Fruit fly (Drosophila melanogaster) whole organism, embryonic: Measurements from ENCODE around the gene amos.
A peak's percentile ranks its signal among the peaks of the same experiment; 100 is the strongest.

ENCODE experiments used
- B-H1 ChIP-seq: fragments of 200-800 bp; sonication (Bioruptor generic); IDR thresholded peaks from 3 replicates; pipeline ENCODE4 v1.3.6; 2022; ENCODE audit warnings: missing biosample characterization, missing genetic modification characterization
- CG10274 ChIP-seq: fragments of 200-800 bp; sonication (Bioruptor generic); optimal IDR thresholded peaks from 3 replicates; lab custom pipeline; 2017; ENCODE audit warnings: missing biosample characterization, mild to moderate bottlenecking, missing genetic modification characterization
- CG11504 ChIP-seq: fragments of 200-800 bp; sonication (Bioruptor generic); optimal IDR thresholded peaks from 3 replicates; lab custom pipeline; 2019; ENCODE audit warnings: missing biosample characterization, mild to moderate bottlenecking, missing genetic modification characterization, moderate library complexity
- CG12942 ChIP-seq: fragments of 200-800 bp; sonication (Bioruptor generic); optimal IDR thresholded peaks from 3 replicates; lab custom pipeline; 2016; ENCODE audit warnings: missing biosample characterization, missing genetic modification characterization
- CG14710 ChIP-seq: fragments of 200-800 bp; sonication (Bioruptor generic); optimal IDR thresholded peaks from 3 replicates; lab custom pipeline; 2019; ENCODE audit warnings: missing biosample characterization, mild to moderate bottlenecking, missing genetic modification characterization, moderate library complexity
- CG15479 ChIP-seq: fragments of 200-800 bp; sonication (Bioruptor generic); optimal IDR thresholded peaks from 3 replicates; lab custom pipeline; 2019; ENCODE audit warnings: missing biosample characterization, mild to moderate bottlenecking, missing genetic modification characterization, moderate library complexity
- CG1602 ChIP-seq: fragments of 200-800 bp; sonication (Bioruptor generic); optimal IDR thresholded peaks from 3 replicates; lab custom pipeline; 2016; ENCODE audit warnings: missing biosample characterization, missing genetic modification characterization
- CG16779 ChIP-seq: fragments of 200-800 bp; sonication (Bioruptor generic); IDR thresholded peaks from 2 replicates; pipeline ENCODE4 v1.3.6; 2022; ENCODE audit warnings: missing biosample characterization, missing genetic modification characterization
- CG17186 ChIP-seq: fragments of 200-800 bp; sonication (Bioruptor generic); optimal IDR thresholded peaks from 3 replicates; lab custom pipeline; 2017; ENCODE audit warnings: missing biosample characterization, missing genetic modification reagents, missing genetic modification characterization
- CG17328 ChIP-seq: fragments of 200-800 bp; sonication (Bioruptor generic); IDR thresholded peaks from 2 replicates; pipeline ENCODE4 v1.3.6; 2022; ENCODE audit warnings: missing biosample characterization, missing genetic modification characterization
- CG18011 ChIP-seq: fragments of 200-800 bp; sonication (Bioruptor generic); optimal IDR thresholded peaks from 2 replicates; lab custom pipeline; 2017; ENCODE audit warnings: missing biosample characterization, missing genetic modification characterization, mild to moderate bottlenecking, moderate library complexity, missing genotype
- CG18262 ChIP-seq: fragments of 200-800 bp; optimal IDR thresholded peaks from 3 replicates; lab custom pipeline; 2019; ENCODE audit warnings: missing biosample characterization, mild to moderate bottlenecking, missing genetic modification characterization, moderate library complexity
- CG18619 ChIP-seq: fragments of 200-800 bp; sonication (Bioruptor generic); optimal IDR thresholded peaks from 3 replicates; lab custom pipeline; 2017; ENCODE audit warnings: missing biosample characterization, mild to moderate bottlenecking, missing genetic modification characterization
- CG18764 ChIP-seq: fragments of 200-800 bp; sonication (Bioruptor generic); optimal IDR thresholded peaks from 3 replicates; lab custom pipeline; 2016; ENCODE audit warnings: missing biosample characterization, missing genetic modification characterization
- CG31365 ChIP-seq: fragments of 200-800 bp; sonication (Bioruptor generic); optimal IDR thresholded peaks from 2 replicates; lab custom pipeline; 2018; ENCODE audit warnings: missing biosample characterization, mild to moderate bottlenecking, missing genetic modification characterization
- CG32532 ChIP-seq: fragments of 200-800 bp; sonication (Bioruptor generic); IDR thresholded peaks from 2 replicates; pipeline ENCODE4 v1.3.6; 2022; ENCODE audit warnings: missing biosample characterization, missing genetic modification characterization
- CG3281 ChIP-seq: fragments of 200-800 bp; sonication (Bioruptor generic); optimal IDR thresholded peaks from 3 replicates; lab custom pipeline; 2017; ENCODE audit warnings: missing biosample characterization, mild to moderate bottlenecking, missing genetic modification characterization
- CG3726 ChIP-seq: fragments of 200-800 bp; sonication (Bioruptor generic); IDR thresholded peaks from 3 replicates; pipeline ENCODE4, ENCODE4 v1.3.6; 2022; ENCODE audit warnings: missing biosample characterization, missing genetic modification characterization
- CG3995 ChIP-seq: fragments of 200-800 bp; sonication (Bioruptor generic); optimal IDR thresholded peaks from 3 replicates; lab custom pipeline; 2016; ENCODE audit warnings: missing biosample characterization, missing genetic modification characterization
- CG6689 ChIP-seq: fragments of 200-800 bp; sonication (Bioruptor generic); IDR thresholded peaks from 2 replicates; pipeline ENCODE4 v1.3.6; 2022; ENCODE audit warnings: missing biosample characterization, missing genetic modification characterization
- CG7556 ChIP-seq: fragments of 200-800 bp; sonication (Bioruptor generic); optimal IDR thresholded peaks from 2 replicates; lab custom pipeline; 2017; ENCODE audit warnings: missing biosample characterization, mild to moderate bottlenecking, missing genetic modification characterization
- CG9437 ChIP-seq: fragments of 200-800 bp; sonication (Bioruptor generic); optimal IDR thresholded peaks from 2 replicates; lab custom pipeline; 2018; ENCODE audit warnings: missing biosample characterization, mild to moderate bottlenecking, missing genetic modification characterization
- CoRest ChIP-seq: fragments of 200-800 bp; sonication (Bioruptor generic); optimal IDR thresholded peaks from 3 replicates; lab custom pipeline; 2018; ENCODE audit warnings: missing biosample characterization, mild to moderate bottlenecking, missing genetic modification characterization, moderate library complexity
- D19A ChIP-seq: fragments of 200-800 bp; optimal IDR thresholded peaks from 3 replicates; lab custom pipeline; 2019; ENCODE audit warnings: missing biosample characterization, mild to moderate bottlenecking, missing genetic modification characterization, moderate library complexity
- Dbx ChIP-seq: fragments of 200-800 bp; sonication (Bioruptor generic); IDR thresholded peaks from 3 replicates; pipeline ENCODE4 v1.3.6; 2022; ENCODE audit warnings: missing biosample characterization, missing genetic modification characterization
- Dek ChIP-seq: fragments of 200-800 bp; sonication (Bioruptor generic); optimal IDR thresholded peaks from 3 replicates; lab custom pipeline; 2019; ENCODE audit warnings: missing biosample characterization, mild to moderate bottlenecking, missing genetic modification characterization, moderate library complexity
- Hand ChIP-seq: fragments of 200-800 bp; sonication (Bioruptor generic); optimal IDR thresholded peaks from 2 replicates; lab custom pipeline; 2017; ENCODE audit warnings: mild to moderate bottlenecking, missing biosample characterization, missing genetic modification reagents, missing genetic modification characterization
- Hr39 ChIP-seq: fragments of >200 bp; optimal IDR thresholded peaks from 2 replicates; lab custom pipeline; 2017
- Lim3 ChIP-seq: fragments of 200-800 bp; sonication (Bioruptor generic); IDR thresholded peaks from 2 replicates; pipeline ENCODE4 v1.3.6; 2022; ENCODE audit warnings: missing biosample characterization, missing genetic modification characterization
- MTF-1 ChIP-seq: fragments of 200-800 bp; sonication (Bioruptor generic); optimal IDR thresholded peaks from 2 replicates; lab custom pipeline; 2018; ENCODE audit warnings: missing biosample characterization, mild to moderate bottlenecking, missing genetic modification characterization, borderline replicate concordance
- Meics ChIP-seq: fragments of 200-800 bp; sonication (Bioruptor generic); optimal IDR thresholded peaks from 2 replicates; lab custom pipeline; 2017; ENCODE audit warnings: missing biosample characterization, mild to moderate bottlenecking, missing genetic modification characterization
- PHDP ChIP-seq: fragments of 200-800 bp; sonication (Bioruptor generic); optimal IDR thresholded peaks from 3 replicates; lab custom pipeline; 2018; ENCODE audit warnings: missing biosample characterization, mild to moderate bottlenecking, missing genetic modification characterization, moderate library complexity
- Stat92E ChIP-seq, 3 experiments: fragments of >200 bp in 2 of 3; fragments of 200-800 bp in 1 of 3; sonication (Bioruptor generic) in 1 of 3; optimal IDR thresholded peaks; 2 replicates each; lab custom pipeline; 2017 to 2019; ENCODE audit warnings: missing biosample characterization in 3 of 3, missing genetic modification characterization in 3 of 3, mild to moderate bottlenecking in 1 of 3, moderate library complexity in 1 of 3
- bcd ChIP-seq: fragments of 200-800 bp; sonication (Bioruptor generic); optimal IDR thresholded peaks from 2 replicates; lab custom pipeline; 2017; ENCODE audit warnings: missing biosample characterization, mild to moderate bottlenecking, missing genetic modification characterization
- cato ChIP-seq: fragments of 200-800 bp; sonication (Bioruptor generic); optimal IDR thresholded peaks from 2 replicates; lab custom pipeline; 2016; ENCODE audit warnings: missing biosample characterization, missing genetic modification characterization, borderline replicate concordance
- cwo ChIP-seq: fragments of 200-800 bp; sonication (Bioruptor generic); optimal IDR thresholded peaks from 3 replicates; lab custom pipeline; 2017; ENCODE audit warnings: missing biosample characterization, missing genetic modification characterization, mild to moderate bottlenecking, moderate library complexity, missing genetic modification reagents
- dpn ChIP-seq, 2 experiments: fragments of 200-800 bp; sonication (Bioruptor generic); optimal IDR thresholded peaks; 3 replicates each; lab custom pipeline; 2016; ENCODE audit warnings: missing biosample characterization in 2 of 2, missing genetic modification characterization in 2 of 2
- fd3F ChIP-seq: fragments of 200-800 bp; sonication (Bioruptor generic); optimal IDR thresholded peaks from 2 replicates; lab custom pipeline; 2018; ENCODE audit warnings: missing biosample characterization, mild to moderate bottlenecking, missing genetic modification characterization, moderate library complexity
- h ChIP-seq: fragments of >200 bp; optimal IDR thresholded peaks from 2 replicates; lab custom pipeline; 2017
- ham ChIP-seq: fragments of 200-800 bp; sonication (Bioruptor generic); IDR thresholded peaks from 2 replicates; pipeline ENCODE4 v1.3.6; 2022; ENCODE audit warnings: missing biosample characterization, missing genetic modification characterization
- lola ChIP-seq, 3 experiments: fragments of >200 bp in 2 of 3; fragments of 200-800 bp in 1 of 3; sonication (Bioruptor generic) in 1 of 3; optimal IDR thresholded peaks; 2 replicates each; lab custom pipeline; 2017 to 2019; ENCODE audit warnings: missing biosample characterization in 3 of 3, missing genetic modification characterization in 3 of 3, mild to moderate bottlenecking in 1 of 3, moderate library complexity in 1 of 3
- pfk ChIP-seq: fragments of 200-800 bp; sonication (Bioruptor generic); optimal IDR thresholded peaks from 2 replicates; lab custom pipeline; 2018; ENCODE audit warnings: missing biosample characterization, mild to moderate bottlenecking, missing genetic modification characterization, moderate library complexity
- pzg ChIP-seq: fragments of 200-800 bp; sonication (Bioruptor generic); optimal IDR thresholded peaks from 3 replicates; lab custom pipeline; 2018; ENCODE audit warnings: missing biosample characterization, mild to moderate bottlenecking, missing genetic modification characterization, moderate library complexity
- sc ChIP-seq, 3 experiments: fragments of >200 bp in 2 of 3; fragments of 200-800 bp in 1 of 3; sonication (Bioruptor generic) in 1 of 3; optimal IDR thresholded peaks; 2 replicates in 2 of 3; 3 replicates in 1 of 3; lab custom pipeline; 2017; ENCODE audit warnings: mild to moderate bottlenecking in 1 of 3, missing biosample characterization in 1 of 3, missing genetic modification characterization in 1 of 3, missing genetic modification reagents in 1 of 3
- schlank ChIP-seq: fragments of 200-800 bp; sonication (Bioruptor generic); optimal IDR thresholded peaks from 2 replicates; lab custom pipeline; 2018; ENCODE audit warnings: missing biosample characterization, mild to moderate bottlenecking, missing genetic modification characterization
- sr ChIP-seq: fragments of 200-800 bp; sonication (Bioruptor generic); IDR thresholded peaks from 3 replicates; pipeline ENCODE4 v1.3.6; 2022; ENCODE audit warnings: missing biosample characterization, missing genetic modification characterization
- stwl ChIP-seq: fragments of 200-800 bp; sonication (Bioruptor generic); optimal IDR thresholded peaks from 3 replicates; lab custom pipeline; 2018; ENCODE audit warnings: missing biosample characterization, mild to moderate bottlenecking, missing genetic modification characterization, moderate library complexity
- tgo ChIP-seq: fragments of 200-800 bp; sonication (Bioruptor generic); IDR thresholded peaks from 3 replicates; pipeline ENCODE4 v1.3.6; 2022; ENCODE audit warnings: missing biosample characterization, missing genetic modification characterization
- tin ChIP-seq: fragments of 200-800 bp; sonication (Bioruptor generic); optimal IDR thresholded peaks from 3 replicates; lab custom pipeline; 2016; ENCODE audit warnings: missing biosample characterization, missing genetic modification characterization
- zfh2 ChIP-seq: fragments of 200-800 bp; sonication (Bioruptor generic); optimal IDR thresholded peaks from 2 replicates; lab custom pipeline; 2016; ENCODE audit warnings: missing biosample characterization, missing genetic modification characterization

The amos gene

dm6 chr2L:18617003-18617402 lies 20.3 kb upstream of the amos start, which contains the start of gene MESR3 (continued):
- peak; percentile 85 for TF ChIP-seq CG11504 (tag; lab: Kevin White, UChicago)
- TF ChIP-seq Meics (GFP tag; lab: Kevin White, UChicago): peak; percentile 84
- TF ChIP-seq PHDP (tag; lab: Kevin White, UChicago): peak; percentile 58
- no peak for TF ChIP-seq cato (GFP tag; lab: Kevin White, UChicago)
- TF ChIP-seq D19A (tag; lab: Kevin White, UChicago): peak; percentile 80
- TF ChIP-seq CG1602 (GFP tag; lab: Kevin White, UChicago): peak; percentile 58
- peak; percentile 57 for TF ChIP-seq MTF-1 (GFP tag; lab: Kevin White, UChicago)
- peak; percentile 66; the same call in 1 of the 3 replicates for TF ChIP-seq CG3726 (GFP tag; lab: Robert Waterston, UW)
- no peak for TF ChIP-seq Hr39 (lab: Kevin White, UChicago)
- TF ChIP-seq CG16779 (GFP tag; lab: Robert Waterston, UW): no peak
- TF ChIP-seq ham: no peak
- TF ChIP-seq pzg: no peak
- TF ChIP-seq B-H1: peak; percentile 70; the same call in 1 of the 3 replicates
- TF ChIP-seq bcd (GFP tag; lab: Kevin White, UChicago): peak; percentile 57
- peak; percentile 26; the same call in 1 of the 3 replicates for TF ChIP-seq tgo (GFP tag; lab: Robert Waterston, UW)
- TF ChIP-seq sr (GFP tag; lab: Robert Waterston, UW): no peak; the same call in 2 of the 3 replicates
- TF ChIP-seq CG7556: peak; percentile 56
- peak in 1 of 3 experiments; percentile 68 for TF ChIP-seq Stat92E (GFP tag; optimal IDR thresholded peaks at IDR 0.05; lab: Kevin White, UChicago)
- no peak for TF ChIP-seq Lim3 (GFP tag; lab: Robert Waterston, UW)
- no peak for TF ChIP-seq zfh2 (GFP tag; lab: Kevin White, UChicago)
- no peak for TF ChIP-seq CG10274 (GFP tag; lab: Kevin White, UChicago)
- no peak for TF ChIP-seq CG17186 (GFP tag; lab: Kevin White, UChicago)
- TF ChIP-seq CG31365 (tag; lab: Kevin White, UChicago): peak; percentile 45
- TF ChIP-seq tin: peak; percentile 61
- peak in 1 of 3 experiments; percentile 26 for TF ChIP-seq lola (GFP tag; optimal IDR thresholded peaks at IDR 0.05; lab: Kevin White, UChicago)
- peak; percentile 85 for TF ChIP-seq CG18262 (tag; lab: Kevin White, UChicago)
- no peak for TF ChIP-seq sc (optimal IDR thresholded peaks at IDR 0.05; lab: Kevin White, UChicago)
- no peak for TF ChIP-seq sc (GFP tag; optimal IDR thresholded peaks at IDR 0.05; lab: Kevin White, UChicago)
- peak; percentile 66; the same call in 2 of the 3 replicates for TF ChIP-seq Dbx
- peak; percentile 70 for TF ChIP-seq CG18619 (GFP tag; lab: Kevin White, UChicago)
- TF ChIP-seq pfk (GFP tag; lab: Kevin White, UChicago): peak; percentile 24
- peak; percentile 62 for TF ChIP-seq fd3F (GFP tag; lab: Kevin White, UChicago)
- TF ChIP-seq stwl (tag; lab: Kevin White, UChicago): peak; percentile 49
- peak; percentile 89 for TF ChIP-seq CG32532 (GFP tag; lab: Robert Waterston, UW)
- peak; percentile 71 for TF ChIP-seq CG3281 (GFP tag; lab: Kevin White, UChicago)
- TF ChIP-seq CG15479: no peak
- TF ChIP-seq CG14710 (tag; lab: Kevin White, UChicago): peak; percentile 74
- TF ChIP-seq h (lab: Kevin White, UChicago): no peak
- TF ChIP-seq CG17328: peak; percentile 78
- TF ChIP-seq CoRest (tag; lab: Kevin White, UChicago): peak; percentile 74
- peak; percentile 3 for TF ChIP-seq CG9437 (GFP tag; lab: Kevin White, UChicago)
- peak; percentile 8 to 53 for TF ChIP-seq dpn (GFP tag; optimal IDR thresholded peaks at IDR 0.05; lab: Kevin White, UChicago)
- TF ChIP-seq schlank: peak; percentile 17
- TF ChIP-seq cwo: peak; percentile 80
- TF ChIP-seq Dek (tag; lab: Kevin White, UChicago): peak; percentile 15
- peak; percentile 66 for TF ChIP-seq CG18764 (GFP tag; lab: Kevin White, UChicago)
- no peak for TF ChIP-seq CG12942 (GFP tag; lab: Kevin White, UChicago)
- peak; percentile 70 for TF ChIP-seq CG6689 (GFP tag; lab: Robert Waterston, UW)
- TF ChIP-seq CG18011: no peak
- peak; percentile 38 for TF ChIP-seq CG3995 (GFP tag; lab: Kevin White, UChicago)
- TF ChIP-seq Hand: peak; percentile 61
